Worm (Caenorhabditis elegans) whole organism, L1 larva: Measurements from ENCODE around the gene C33H5.13.

Source experiments
- C16A3.4 ChIP-seq: fragments of 150-350 bp; optimal IDR thresholded peaks from 2 replicates; lab custom pipeline; 2014; ENCODE audit warnings: missing biosample characterization, missing genetic modification characterization
- C34B4.2 ChIP-seq: sonication (generic microtip); optimal IDR thresholded peaks from 2 replicates; lab custom pipeline; 2017; ENCODE audit warnings: mild to moderate bottlenecking, missing genetic modification characterization, missing compliant biosample characterization
- Y116A8C.19 ChIP-seq: sonication (generic microtip); optimal IDR thresholded peaks from 2 replicates; lab custom pipeline; 2016; ENCODE audit warnings: missing compliant biosample characterization, missing genetic modification characterization, borderline replicate concordance
- alr-1 ChIP-seq: fragments of 200-800 bp; sonication (Bioruptor generic); optimal IDR thresholded peaks from 2 replicates; lab custom pipeline; 2018; ENCODE audit warnings: borderline replicate concordance, mild to moderate bottlenecking, missing genetic modification characterization, missing compliant biosample characterization
- blmp-1 ChIP-seq: fragments of 150-350 bp; optimal IDR thresholded peaks from 2 replicates; lab custom pipeline; 2014; ENCODE audit warnings: missing biosample characterization, missing genetic modification characterization
- ceh-82 ChIP-seq, 3 experiments: fragments of 150-350 bp in 1 of 3; sonication (generic microtip) in 2 of 3; optimal IDR thresholded peaks; 2 replicates each; lab custom pipeline; 2014 to 2017; ENCODE audit warnings: missing biosample characterization in 3 of 3, missing genetic modification characterization in 3 of 3
- ces-1 ChIP-seq: fragments of 150-350 bp; optimal IDR thresholded peaks from 2 replicates; lab custom pipeline; 2014; ENCODE audit warnings: missing biosample characterization, missing genetic modification reagents, missing genetic modification characterization
- dpl-1 ChIP-seq, 3 experiments: fragments of 150-350 bp in 2 of 3; sonication (generic microtip) in 1 of 3; optimal IDR thresholded peaks; 2 replicates each; lab custom pipeline; 2014 to 2017; ENCODE audit warnings: missing biosample characterization in 3 of 3, missing genetic modification characterization in 3 of 3, missing genetic modification reagents in 3 of 3
- dsc-1 ChIP-seq: sonication (generic microtip); optimal IDR thresholded peaks from 2 replicates; lab custom pipeline; 2016; ENCODE audit warnings: mild to moderate bottlenecking, missing genetic modification characterization, missing compliant biosample characterization
- efl-1 ChIP-seq, 4 experiments: fragments of 150-350 bp; optimal IDR thresholded peaks in 3 of 4; peaks in 1 of 4; 1 replicate in 1 of 4; 2 replicates in 3 of 4; lab custom pipeline; 2014; ENCODE audit warnings: missing biosample characterization in 2 of 4, missing genetic modification characterization in 2 of 4, missing genetic modification reagents in 2 of 4
- efl-3 ChIP-seq: fragments of 200-800 bp; sonication (Bioruptor generic); optimal IDR thresholded peaks from 2 replicates; lab custom pipeline; 2018; ENCODE audit warnings: mild to moderate bottlenecking, missing genetic modification characterization, missing compliant biosample characterization
- egl-13 ChIP-seq: sonication (generic microtip); optimal IDR thresholded peaks from 2 replicates; lab custom pipeline; 2016; ENCODE audit warnings: missing genotype, missing genetic modification reagents, missing genetic modification characterization, missing compliant biosample characterization
- elt-3 ChIP-seq, 6 experiments: fragments of 150-350 bp in 1 of 6; sonication (generic microtip); optimal IDR thresholded peaks; 2 replicates each; lab custom pipeline; 2017 to 2018; ENCODE audit warnings: missing biosample characterization in 6 of 6, missing genetic modification characterization in 6 of 6, inconsistent platforms in 1 of 6
- ets-5 ChIP-seq: fragments of 200-800 bp; sonication (Bioruptor generic); IDR thresholded peaks from 2 replicates; pipeline ENCODE4 v1.3.6; 2022; ENCODE audit warnings: missing genetic modification characterization, missing compliant biosample characterization
- fkh-10 ChIP-seq: sonication (generic microtip); optimal IDR thresholded peaks from 2 replicates; lab custom pipeline; 2017; ENCODE audit warnings: missing biosample characterization, missing genetic modification reagents, missing genetic modification characterization
- fkh-4 ChIP-seq: sonication (generic microtip); optimal IDR thresholded peaks from 2 replicates; lab custom pipeline; 2016; ENCODE audit warnings: missing compliant biosample characterization, missing genetic modification characterization, borderline replicate concordance
- fkh-8 ChIP-seq: sonication (generic microtip); optimal IDR thresholded peaks from 2 replicates; lab custom pipeline; 2016; ENCODE audit warnings: mild to moderate bottlenecking, missing genetic modification characterization, missing compliant biosample characterization
- hpl-2 ChIP-seq: fragments of 150-350 bp; optimal IDR thresholded peaks from 2 replicates; lab custom pipeline; 2014; ENCODE audit warnings: missing biosample characterization, missing genetic modification reagents, missing genetic modification characterization
- irx-1 ChIP-seq: sonication (generic microtip); optimal IDR thresholded peaks from 2 replicates; lab custom pipeline; 2016; ENCODE audit warnings: missing genetic modification characterization, missing compliant biosample characterization
- isw-1 ChIP-seq: fragments of 200-800 bp; sonication (Bioruptor generic); IDR thresholded peaks from 2 replicates; pipeline ENCODE4 v1.3.6; 2022; ENCODE audit warnings: missing genetic modification characterization, missing compliant biosample characterization
- lin-35 ChIP-seq, 2 experiments: fragments of 150-350 bp; optimal IDR thresholded peaks; 2 replicates each; lab custom pipeline; 2014; ENCODE audit warnings: missing biosample characterization in 2 of 2, missing genetic modification characterization in 2 of 2, missing genetic modification reagents in 2 of 2
- lin-39 ChIP-seq: fragments of 150-350 bp; optimal IDR thresholded peaks from 2 replicates; lab custom pipeline; 2014; ENCODE audit warnings: missing biosample characterization, missing genetic modification reagents, missing genetic modification characterization
- lir-3 ChIP-seq: sonication (generic microtip); optimal IDR thresholded peaks from 2 replicates; lab custom pipeline; 2016; ENCODE audit warnings: mild to moderate bottlenecking, missing genetic modification characterization, moderate library complexity, missing compliant biosample characterization; ENCODE audit not compliant: poor library complexity
- nhr-12 ChIP-seq: sonication (generic microtip); optimal IDR thresholded peaks from 2 replicates; lab custom pipeline; 2017; ENCODE audit warnings: missing biosample characterization, missing genetic modification characterization
- nhr-19 ChIP-seq: fragments of 200-800 bp; sonication (Bioruptor generic); conservative IDR thresholded peaks from 2 replicates; pipeline ENCODE4 v1.3.6; 2022; ENCODE audit warnings: missing genetic modification characterization, missing compliant biosample characterization
- nhr-20 ChIP-seq: sonication (generic microtip); optimal IDR thresholded peaks from 2 replicates; lab custom pipeline; 2016; ENCODE audit warnings: mild to moderate bottlenecking, missing genetic modification characterization, missing compliant biosample characterization
- nhr-237 ChIP-seq: fragments of 150-350 bp; optimal IDR thresholded peaks from 2 replicates; lab custom pipeline; 2014; ENCODE audit warnings: missing biosample characterization, missing genetic modification characterization
- nhr-47 ChIP-seq: sonication (generic microtip); optimal IDR thresholded peaks from 2 replicates; lab custom pipeline; 2016; ENCODE audit warnings: mild to moderate bottlenecking, missing genetic modification characterization, moderate library complexity, missing compliant biosample characterization
- nhr-77 ChIP-seq: fragments of 150-350 bp; optimal IDR thresholded peaks from 2 replicates; lab custom pipeline; 2014; ENCODE audit warnings: missing biosample characterization, missing genetic modification characterization
- nhr-84 ChIP-seq: sonication (generic microtip); optimal IDR thresholded peaks from 2 replicates; lab custom pipeline; 2017; ENCODE audit warnings: missing biosample characterization, missing genetic modification characterization
- pax-3 ChIP-seq: fragments of 200-800 bp; sonication (Bioruptor generic); optimal IDR thresholded peaks from 2 replicates; lab custom pipeline; 2018; ENCODE audit warnings: mild to moderate bottlenecking, missing genetic modification characterization, moderate library complexity, missing compliant biosample characterization
- pqm-1 ChIP-seq: sonication (generic microtip); optimal IDR thresholded peaks from 3 replicates; lab custom pipeline; 2017; ENCODE audit warnings: missing biosample characterization, missing genetic modification characterization
- skn-1 ChIP-seq: fragments of 150-350 bp; optimal IDR thresholded peaks from 2 replicates; lab custom pipeline; 2014; ENCODE audit warnings: missing biosample characterization, missing genetic modification characterization
- snu-23 ChIP-seq: sonication (generic microtip); optimal IDR thresholded peaks from 2 replicates; lab custom pipeline; 2016; ENCODE audit warnings: missing genetic modification characterization, missing compliant biosample characterization
- sox-4 ChIP-seq: sonication (generic microtip); optimal IDR thresholded peaks from 2 replicates; lab custom pipeline; 2016; ENCODE audit warnings: missing genetic modification characterization, missing compliant biosample characterization
- sptf-1 ChIP-seq: fragments of 150-350 bp; optimal IDR thresholded peaks from 2 replicates; lab custom pipeline; 2014; ENCODE audit warnings: missing biosample characterization, missing genetic modification characterization
- sup-37 ChIP-seq: fragments of 200-800 bp; sonication (Bioruptor generic); optimal IDR thresholded peaks from 2 replicates; lab custom pipeline; 2018; ENCODE audit warnings: mild to moderate bottlenecking, missing genetic modification characterization, missing compliant biosample characterization
- swsn-7 ChIP-seq: sonication (generic microtip); optimal IDR thresholded peaks from 2 replicates; lab custom pipeline; 2016; ENCODE audit warnings: missing genetic modification characterization, missing compliant biosample characterization
- unc-62 ChIP-seq: fragments of 150-350 bp; optimal IDR thresholded peaks from 2 replicates; lab custom pipeline; 2014; ENCODE audit warnings: missing biosample characterization, missing genetic modification reagents, missing genetic modification characterization
- unc-98 ChIP-seq: fragments of 200-800 bp; sonication (Bioruptor generic); IDR thresholded peaks from 2 replicates; pipeline ENCODE4 v1.3.6; 2022; ENCODE audit warnings: missing genetic modification characterization, missing compliant biosample characterization
- vab-15 ChIP-seq: sonication (generic microtip); optimal IDR thresholded peaks from 2 replicates; lab custom pipeline; 2017; ENCODE audit warnings: missing genotype, mild to moderate bottlenecking, missing genetic modification characterization, missing compliant biosample characterization
- zag-1 ChIP-seq: fragments of 150-350 bp; optimal IDR thresholded peaks from 2 replicates; lab custom pipeline; 2014; ENCODE audit warnings: missing biosample characterization, missing genetic modification characterization
- ztf-4 ChIP-seq: fragments of 150-350 bp; optimal IDR thresholded peaks from 2 replicates; lab custom pipeline; 2014; ENCODE audit warnings: missing biosample characterization, missing genetic modification characterization

Gene C33H5.13

DNA sequence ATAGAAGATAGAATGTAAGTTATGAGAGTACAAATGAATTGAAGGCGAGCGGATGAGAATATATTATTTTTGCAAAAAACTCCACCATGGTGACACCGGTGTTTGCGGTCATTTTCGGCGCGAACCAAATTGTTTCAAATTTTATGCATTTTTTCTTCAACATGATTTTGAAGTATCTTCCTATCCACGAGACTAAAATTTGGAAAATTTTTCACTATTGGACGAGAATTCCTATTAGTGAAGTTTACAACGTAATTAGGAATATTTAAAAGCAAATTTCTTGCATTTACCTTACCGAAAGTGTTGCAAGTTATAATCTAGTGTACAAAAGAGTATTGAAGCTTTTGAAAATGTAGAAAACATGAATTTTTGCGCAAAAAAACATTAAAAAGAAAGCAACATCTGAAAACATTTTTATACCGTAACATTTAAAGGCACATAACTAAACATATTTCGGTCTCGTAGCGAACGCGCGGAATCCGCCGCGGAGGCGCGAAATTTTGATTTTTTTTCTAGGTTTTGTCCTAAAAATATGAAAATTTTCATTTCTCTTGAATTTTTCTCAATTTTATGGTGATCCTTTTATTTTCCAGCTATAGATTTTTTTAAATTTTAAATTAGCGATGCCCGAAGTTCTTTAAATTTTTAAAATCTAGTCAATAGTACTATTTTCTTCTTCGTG lies 4.5 kb upstream of the C33H5.13 start, which contains the start of gene sgo-1:
Gene sgo-1 (minus strand): TSS at position 51 of the 682 bp plus-strand sequence.
- TF ChIP-seq unc-98 (GFP tag; lab: Robert Waterston, UW) (no peak), efl-1 (optimal IDR thresholded peaks at IDR 0.05; lab: Kevin White, UChicago) (peak; percentile 1 to 16), efl-1 (GFP tag; optimal IDR thresholded peaks at IDR 0.05 in 1 of 2; lab: Kevin White, UChicago) (no peak)

DNA sequence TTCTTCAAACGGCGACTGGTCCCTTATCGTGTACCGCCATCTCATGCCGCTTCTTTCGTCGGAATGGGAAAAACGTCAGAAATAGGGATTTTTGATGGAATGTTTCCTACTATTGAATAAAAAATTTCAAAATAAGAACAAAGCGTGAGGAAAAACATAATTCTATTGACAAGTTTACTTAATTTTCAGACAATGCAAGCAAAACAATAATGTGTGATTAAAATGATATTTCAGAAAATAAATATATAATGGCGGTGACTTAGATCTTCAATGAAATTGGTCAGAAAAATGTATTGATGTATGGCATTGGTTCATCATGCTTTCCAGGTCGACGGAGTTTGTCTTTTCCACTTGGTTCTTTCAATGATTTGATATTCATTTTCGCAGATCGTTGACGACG lies 2.6 kb upstream of the C33H5.13 start, which contains the start of gene ntp-1:
Gene ntp-1 (minus strand): TSS at position 101 of the 400 bp plus-strand sequence.
- TF ChIP-seq efl-1 (optimal IDR thresholded peaks at IDR 0.05; lab: Kevin White, UChicago) (no peak), efl-1 (GFP tag; optimal IDR thresholded peaks at IDR 0.05 in 1 of 2; lab: Kevin White, UChicago) (no peak), zag-1 (no peak), fkh-4 (no peak), elt-3 (tag; optimal IDR thresholded peaks at IDR 0.05; lab: Kevin White, UChicago) (no peak), dpl-1 (GFP tag; optimal IDR thresholded peaks at IDR 0.05; lab: Kevin White, UChicago) (no peak), unc-98 (GFP tag; lab: Robert Waterston, UW) (no peak), isw-1 (GFP tag; lab: Robert Waterston, UW) (no peak), nhr-12 (tag; lab: Kevin White, UChicago) (no peak), egl-13 (tag; lab: Kevin White, UChicago) (no peak), fkh-10 (no peak), blmp-1 (no peak), nhr-237 (tag; lab: Kevin White, UChicago) (no peak), efl-3 (GFP tag; lab: Kevin White, UChicago) (no peak)

DNA sequence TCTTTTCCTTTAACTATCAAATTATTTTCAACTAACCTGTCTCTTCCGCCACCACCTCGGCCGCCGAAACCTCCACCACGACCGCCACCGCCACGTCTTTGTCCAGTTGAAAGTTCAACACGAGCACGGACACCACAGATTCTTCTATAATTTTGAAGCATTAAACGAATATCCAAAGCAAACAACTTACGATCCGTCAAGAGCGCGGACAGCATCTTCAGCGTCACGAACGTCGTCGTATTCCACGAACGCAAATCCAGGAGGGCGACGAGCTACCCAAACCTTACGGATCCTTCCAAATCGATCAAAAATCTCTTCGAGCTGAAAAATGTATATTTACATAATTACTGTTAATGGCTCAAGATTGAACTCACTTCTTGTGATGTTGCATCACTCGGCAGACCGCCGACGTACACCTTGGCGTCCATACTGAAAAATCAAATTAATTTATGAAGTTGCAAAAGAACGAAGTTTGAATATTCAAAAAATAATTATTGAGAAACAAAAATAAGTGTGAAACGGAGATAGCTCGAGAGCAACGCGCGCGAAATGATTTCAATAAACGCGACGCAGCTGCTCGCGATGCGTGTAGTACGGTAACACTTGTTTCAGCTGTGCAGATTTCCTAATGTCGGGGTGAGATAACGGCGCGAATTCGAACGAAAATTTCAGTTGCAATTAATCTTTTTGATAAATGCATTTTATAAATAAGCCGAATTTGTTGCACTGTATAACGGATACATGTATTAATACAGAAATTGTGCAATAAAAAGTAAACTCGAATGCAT lies 1.1 kb downstream of the C33H5.13 start, which contains the start of gene rsp-6:
Gene rsp-6 (minus strand): TSS at position 429 of the 788 bp plus-strand sequence.
- no peak for TF ChIP-seq unc-98 (GFP tag; lab: Robert Waterston, UW)
- TF ChIP-seq nhr-237 (tag; lab: Kevin White, UChicago) = peak; percentile 76
- TF ChIP-seq nhr-19 (GFP tag; lab: Robert Waterston, UW) = peak; percentile 79
- TF ChIP-seq unc-62 (GFP tag; lab: Kevin White, UChicago) = no peak
- peak; percentile 89 for TF ChIP-seq skn-1
- TF ChIP-seq C16A3.4 (tag; lab: Kevin White, UChicago) = peak; percentile 94
- no peak for TF ChIP-seq pax-3
- TF ChIP-seq pqm-1 (tag; lab: Kevin White, UChicago) = no peak
- TF ChIP-seq zag-1 = no peak
- peak; percentile 78 for TF ChIP-seq nhr-77
- TF ChIP-seq dsc-1 (tag; lab: Kevin White, UChicago) = peak; percentile 79
- peak; percentile 72 to 94 (median 78) for TF ChIP-seq ceh-82 (tag; optimal IDR thresholded peaks at IDR 0.05; lab: Kevin White, UChicago)
- TF ChIP-seq dpl-1 (GFP tag; optimal IDR thresholded peaks at IDR 0.05; lab: Kevin White, UChicago) = peak; percentile 92 to 96 (median 94)
- no peak for TF ChIP-seq sup-37 (GFP tag; lab: Kevin White, UChicago)
- TF ChIP-seq nhr-20 (tag; lab: Kevin White, UChicago) = peak; percentile 85
- peak; percentile 73 for TF ChIP-seq ztf-4
- no peak for TF ChIP-seq nhr-12 (tag; lab: Kevin White, UChicago)
- no peak for TF ChIP-seq alr-1 (tag; lab: Kevin White, UChicago)
- TF ChIP-seq vab-15 = peak; percentile 90
- no peak for TF ChIP-seq sox-4 (tag; lab: Kevin White, UChicago)
- TF ChIP-seq hpl-2 = no peak
- TF ChIP-seq ces-1 (GFP tag; lab: Kevin White, UChicago) = no peak
- TF ChIP-seq nhr-47 = peak; percentile 87
- peak; percentile 95 to 98 for TF ChIP-seq lin-35 (GFP tag; optimal IDR thresholded peaks at IDR 0.05; lab: Kevin White, UChicago)
- TF ChIP-seq fkh-8 (tag; lab: Kevin White, UChicago) = peak; percentile 79
- TF ChIP-seq C34B4.2 = no peak
- TF ChIP-seq Y116A8C.19 (tag; lab: Kevin White, UChicago) = no peak
- TF ChIP-seq sptf-1 (tag; lab: Kevin White, UChicago) = no peak
- TF ChIP-seq lir-3 (tag; lab: Kevin White, UChicago) = peak; percentile 55
- TF ChIP-seq blmp-1 = peak; percentile 84
- no peak for TF ChIP-seq ets-5
- peak; percentile 50 for TF ChIP-seq lin-39 (tag; lab: Kevin White, UChicago)
- TF ChIP-seq irx-1 (tag; lab: Kevin White, UChicago) = peak; percentile 37
- peak; percentile 92 for TF ChIP-seq snu-23
- peak; percentile 84 for TF ChIP-seq swsn-7
- no peak for TF ChIP-seq nhr-84
